Fruit fly (Drosophila melanogaster) whole organism, embryonic: ENCODE results near the gene CG33483.

Experiments
- CG1024 ChIP-seq: fragments of 200-800 bp; sonication (Bioruptor generic); IDR thresholded peaks from 2 replicates; pipeline ENCODE4 v1.3.6; 2022; ENCODE audit warnings: missing biosample characterization, missing genetic modification characterization
- CG10979 ChIP-seq: fragments of 200-800 bp; sonication (Bioruptor generic); optimal IDR thresholded peaks from 2 replicates; lab custom pipeline; 2018; ENCODE audit warnings: missing biosample characterization, mild to moderate bottlenecking, missing genetic modification characterization, moderate library complexity
- CG12769 ChIP-seq: fragments of 200-800 bp; sonication (Bioruptor generic); optimal IDR thresholded peaks from 2 replicates; lab custom pipeline; 2019; ENCODE audit warnings: missing biosample characterization, mild to moderate bottlenecking, missing genetic modification characterization, moderate library complexity
- CG12942 ChIP-seq: fragments of 200-800 bp; sonication (Bioruptor generic); optimal IDR thresholded peaks from 3 replicates; lab custom pipeline; 2016; ENCODE audit warnings: missing biosample characterization, missing genetic modification characterization
- CG13624 ChIP-seq: fragments of 200-800 bp; sonication (Bioruptor generic); optimal IDR thresholded peaks from 2 replicates; lab custom pipeline; 2016; ENCODE audit warnings: missing biosample characterization, missing genetic modification characterization
- CG14014 ChIP-seq: fragments of 200-800 bp; sonication (Bioruptor generic); IDR thresholded peaks from 2 replicates; pipeline ENCODE4 v1.3.6; 2022; ENCODE audit warnings: missing biosample characterization, missing genetic modification characterization
- CG17361 ChIP-seq: fragments of 200-800 bp; sonication (Bioruptor generic); IDR thresholded peaks from 3 replicates; pipeline ENCODE4 v1.3.6; 2022; ENCODE audit warnings: missing biosample characterization, missing genetic modification characterization
- CG2116 ChIP-seq: fragments of 200-800 bp; sonication (Bioruptor generic); optimal IDR thresholded peaks from 3 replicates; lab custom pipeline; 2018; ENCODE audit warnings: missing biosample characterization, mild to moderate bottlenecking, missing genetic modification characterization
- CG4730 ChIP-seq: fragments of 200-800 bp; sonication (Bioruptor generic); IDR thresholded peaks from 2 replicates; pipeline ENCODE4 v1.3.6; 2022; ENCODE audit warnings: missing biosample characterization, missing genetic modification characterization
- CG6254 ChIP-seq: fragments of 200-800 bp; sonication (Bioruptor generic); optimal IDR thresholded peaks from 3 replicates; lab custom pipeline; 2017; ENCODE audit warnings: mild to moderate bottlenecking, missing biosample characterization, missing genetic modification reagents, missing genetic modification characterization
- CG6791 ChIP-seq: fragments of 200-800 bp; sonication (Bioruptor generic); IDR thresholded peaks from 3 replicates; pipeline ENCODE4 v1.3.6; 2022; ENCODE audit warnings: missing biosample characterization, missing genetic modification characterization; ENCODE audit not compliant: partially characterized antibody
- CG8290 ChIP-seq, 3 experiments: fragments of 200-800 bp; sonication (Bioruptor generic); optimal IDR thresholded peaks; 2 replicates each; lab custom pipeline; 2016 to 2019; ENCODE audit warnings: missing biosample characterization in 3 of 3, missing genetic modification characterization in 3 of 3, mild to moderate bottlenecking in 2 of 3, moderate library complexity in 1 of 3
- CG9609 ChIP-seq: fragments of 200-800 bp; sonication (Bioruptor generic); optimal IDR thresholded peaks from 3 replicates; lab custom pipeline; 2016; ENCODE audit warnings: missing biosample characterization, missing genetic modification characterization
- CHES-1-like ChIP-seq: fragments of 200-800 bp; sonication (Bioruptor generic); optimal IDR thresholded peaks from 2 replicates; lab custom pipeline; 2016; ENCODE audit warnings: missing biosample characterization, missing genetic modification characterization
- Camta ChIP-seq: fragments of 200-800 bp; sonication (Bioruptor generic); optimal IDR thresholded peaks from 2 replicates; lab custom pipeline; 2016; ENCODE audit warnings: missing biosample characterization, missing genetic modification characterization
- CrebB ChIP-seq: fragments of 200-800 bp; sonication (Bioruptor generic); optimal IDR thresholded peaks from 3 replicates; lab custom pipeline; 2018; ENCODE audit warnings: missing biosample characterization, mild to moderate bottlenecking, missing genetic modification characterization
- D19B ChIP-seq: fragments of 200-800 bp; sonication (Bioruptor generic); optimal IDR thresholded peaks from 2 replicates; lab custom pipeline; 2017; ENCODE audit warnings: missing biosample characterization, mild to moderate bottlenecking, missing genetic modification characterization
- Dek ChIP-seq: fragments of 200-800 bp; sonication (Bioruptor generic); optimal IDR thresholded peaks from 3 replicates; lab custom pipeline; 2019; ENCODE audit warnings: missing biosample characterization, mild to moderate bottlenecking, missing genetic modification characterization, moderate library complexity
- Dref ChIP-seq: fragments of 200-800 bp; sonication (Bioruptor generic); IDR thresholded peaks from 2 replicates; pipeline ENCODE4 v1.3.6; 2022; ENCODE audit warnings: missing biosample characterization, missing genetic modification characterization
- Fer2 ChIP-seq: fragments of 200-800 bp; sonication (Bioruptor generic); optimal IDR thresholded peaks from 2 replicates; lab custom pipeline; 2018; ENCODE audit warnings: missing biosample characterization, mild to moderate bottlenecking, missing genetic modification characterization, moderate library complexity
- Hey ChIP-seq: fragments of 200-800 bp; sonication (Bioruptor generic); optimal IDR thresholded peaks from 3 replicates; lab custom pipeline; 2018; ENCODE audit warnings: missing biosample characterization, mild to moderate bottlenecking, missing genetic modification characterization
- Lim3 ChIP-seq: fragments of 200-800 bp; sonication (Bioruptor generic); IDR thresholded peaks from 2 replicates; pipeline ENCODE4 v1.3.6; 2022; ENCODE audit warnings: missing biosample characterization, missing genetic modification characterization
- MTF-1 ChIP-seq: fragments of 200-800 bp; sonication (Bioruptor generic); optimal IDR thresholded peaks from 2 replicates; lab custom pipeline; 2018; ENCODE audit warnings: missing biosample characterization, mild to moderate bottlenecking, missing genetic modification characterization, borderline replicate concordance
- NK7.1 ChIP-seq: fragments of 200-800 bp; sonication (Bioruptor generic); optimal IDR thresholded peaks from 3 replicates; lab custom pipeline; 2016; ENCODE audit warnings: missing biosample characterization, missing genetic modification characterization
- Ssrp ChIP-seq: fragments of 200-800 bp; sonication (Bioruptor generic); optimal IDR thresholded peaks from 2 replicates; lab custom pipeline; 2018; ENCODE audit warnings: missing biosample characterization, mild to moderate bottlenecking, missing genetic modification characterization, moderate library complexity
- amos ChIP-seq: fragments of 200-800 bp; sonication (Bioruptor generic); IDR thresholded peaks from 2 replicates; pipeline ENCODE4 v1.3.6; 2022; ENCODE audit warnings: missing biosample characterization, missing genetic modification characterization; ENCODE audit not compliant: partially characterized antibody
- ara ChIP-seq: fragments of 200-800 bp; sonication (Bioruptor generic); IDR thresholded peaks from 2 replicates; pipeline ENCODE4 v1.3.6; 2022; ENCODE audit warnings: missing biosample characterization, missing genetic modification characterization
- az2 ChIP-seq: fragments of 200-800 bp; sonication (Bioruptor generic); optimal IDR thresholded peaks from 3 replicates; lab custom pipeline; 2016; ENCODE audit warnings: missing biosample characterization, missing genetic modification characterization
- cad ChIP-seq: fragments of >200 bp; optimal IDR thresholded peaks from 2 replicates; lab custom pipeline; 2017; ENCODE audit warnings: missing biosample characterization, missing genetic modification characterization
- chn ChIP-seq: fragments of 200-800 bp; sonication (Bioruptor generic); optimal IDR thresholded peaks from 2 replicates; lab custom pipeline; 2016; ENCODE audit warnings: missing biosample characterization, missing genetic modification characterization
- dan ChIP-seq: fragments of 200-800 bp; sonication (Bioruptor generic); IDR thresholded peaks from 2 replicates; pipeline ENCODE4 v1.3.6; 2022; ENCODE audit warnings: missing biosample characterization, missing genetic modification characterization
- dimm ChIP-seq: fragments of 200-800 bp; sonication (Bioruptor generic); IDR thresholded peaks from 2 replicates; pipeline ENCODE4 v1.3.6; 2022; ENCODE audit warnings: missing biosample characterization, missing genetic modification characterization
- dm ChIP-seq: fragments of 200-800 bp; sonication (Bioruptor generic); optimal IDR thresholded peaks from 3 replicates; lab custom pipeline; 2016; ENCODE audit warnings: missing biosample characterization, missing genetic modification characterization
- dmrt99B ChIP-seq: fragments of 200-800 bp; sonication (Bioruptor generic); optimal IDR thresholded peaks from 2 replicates; lab custom pipeline; 2018; ENCODE audit warnings: missing biosample characterization, mild to moderate bottlenecking, missing genetic modification characterization, moderate library complexity
- ftz-f1 ChIP-seq: fragments of 200-800 bp; sonication (Bioruptor generic); optimal IDR thresholded peaks from 2 replicates; lab custom pipeline; 2016; ENCODE audit warnings: missing biosample characterization, missing genetic modification characterization
- grn ChIP-seq: fragments of 200-800 bp; sonication (Bioruptor generic); optimal IDR thresholded peaks from 3 replicates; lab custom pipeline; 2017; ENCODE audit warnings: missing biosample characterization, missing genetic modification characterization
- kay ChIP-seq: fragments of 200-800 bp; sonication (Bioruptor generic); optimal IDR thresholded peaks from 2 replicates; lab custom pipeline; 2016; ENCODE audit warnings: missing biosample characterization, missing genetic modification characterization
- lmd ChIP-seq: fragments of 200-800 bp; sonication (Bioruptor generic); IDR thresholded peaks from 2 replicates; pipeline ENCODE4 v1.3.6; 2022; ENCODE audit warnings: missing biosample characterization, missing genetic modification characterization
- luna ChIP-seq: fragments of 200-800 bp; sonication (Bioruptor generic); optimal IDR thresholded peaks from 2 replicates; lab custom pipeline; 2016; ENCODE audit warnings: missing biosample characterization, missing genetic modification characterization
- maf-S ChIP-seq: fragments of 200-800 bp; sonication (Bioruptor generic); optimal IDR thresholded peaks from 2 replicates; lab custom pipeline; 2016; ENCODE audit warnings: missing biosample characterization, missing genetic modification characterization
- nmo ChIP-seq: fragments of 200-800 bp; sonication (Bioruptor generic); optimal IDR thresholded peaks from 2 replicates; lab custom pipeline; 2018; ENCODE audit warnings: missing biosample characterization, mild to moderate bottlenecking, missing genetic modification characterization, moderate library complexity
- org-1 ChIP-seq: fragments of 200-800 bp; sonication (Bioruptor generic); optimal IDR thresholded peaks from 2 replicates; lab custom pipeline; 2017; ENCODE audit warnings: missing biosample characterization, missing genetic modification characterization
- prd ChIP-seq, 3 experiments: fragments of >200 bp in 2 of 3; fragments of 200-800 bp in 1 of 3; sonication (Bioruptor generic) in 1 of 3; optimal IDR thresholded peaks in 2 of 3; IDR thresholded peaks in 1 of 3; 2 replicates in 2 of 3; 3 replicates in 1 of 3; pipeline versions ENCODE4 v1.3.6 to Lab custom; 2017 to 2022; ENCODE audit warnings: missing biosample characterization in 1 of 3, missing genetic modification characterization in 1 of 3
- sens ChIP-seq: fragments of 200-800 bp; sonication (Bioruptor generic); peaks from one replicate; lab custom pipeline; 2016; ENCODE audit warnings: missing biosample characterization, missing genetic modification characterization
- seq ChIP-seq: fragments of 200-800 bp; sonication (Bioruptor generic); IDR thresholded peaks from 2 replicates; pipeline ENCODE4 v1.3.6; 2022; ENCODE audit warnings: missing biosample characterization, missing genetic modification characterization
- sna ChIP-seq: fragments of 200-800 bp; sonication (Bioruptor generic); IDR thresholded peaks from 2 replicates; pipeline ENCODE4 v1.3.6; 2022; ENCODE audit warnings: missing biosample characterization, missing genetic modification characterization; ENCODE audit not compliant: partially characterized antibody
- so ChIP-seq: fragments of 200-800 bp; sonication (Bioruptor generic); IDR thresholded peaks from 3 replicates; pipeline ENCODE4 v1.3.6; 2022; ENCODE audit warnings: missing biosample characterization, missing genetic modification characterization
- tll ChIP-seq, 2 experiments: fragments of 200-800 bp in 1 of 2; fragments of >200 bp in 1 of 2; sonication (Bioruptor generic) in 1 of 2; optimal IDR thresholded peaks; 2 replicates each; lab custom pipeline; 2017 to 2019; ENCODE audit warnings: missing biosample characterization in 2 of 2, missing genetic modification characterization in 2 of 2, mild to moderate bottlenecking in 1 of 2, moderate library complexity in 1 of 2
- tna ChIP-seq: fragments of 200-800 bp; sonication (Bioruptor generic); IDR thresholded peaks from 2 replicates; pipeline ENCODE4 v1.3.6; 2022; ENCODE audit warnings: missing biosample characterization, missing genetic modification characterization; ENCODE audit not compliant: partially characterized antibody
- twi ChIP-seq: fragments of 200-800 bp; optimal IDR thresholded peaks from 2 replicates; lab custom pipeline; 2019; ENCODE audit warnings: missing biosample characterization, mild to moderate bottlenecking, missing genetic modification characterization, moderate library complexity
- yki ChIP-seq: fragments of >200 bp; optimal IDR thresholded peaks from 3 replicates; lab custom pipeline; 2018

CG33483 gene

DNA sequence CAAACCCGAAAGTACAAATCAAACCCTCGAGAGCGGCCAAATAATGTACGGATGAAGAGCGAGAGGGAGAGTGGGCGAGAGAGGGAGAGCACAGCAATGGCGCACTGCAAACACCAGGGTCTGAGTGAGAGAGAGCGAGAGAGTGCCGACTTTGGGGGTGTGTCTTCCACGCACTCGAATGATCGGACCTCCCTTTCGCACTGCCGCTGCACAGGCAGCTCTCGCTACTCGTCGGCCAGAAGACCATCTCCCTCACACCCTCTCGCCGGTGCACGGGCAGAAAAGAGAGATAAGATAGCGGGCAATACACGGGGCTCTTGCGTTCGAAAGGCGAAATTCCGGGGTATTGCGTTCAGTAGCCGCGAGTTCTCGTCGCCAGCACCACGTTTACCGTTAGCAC, 10.4 kb upstream of the CG33483 start, which contains the start of gene Ptx1 (continued):
- no peak for TF ChIP-seq CG8290 (GFP tag; optimal IDR thresholded peaks at IDR 0.05; lab: Kevin White, UChicago)
- TF ChIP-seq CG8290 (tag; optimal IDR thresholded peaks at IDR 0.05; lab: Kevin White, UChicago), result peak in 1 of 2 experiments; percentile 28
- TF ChIP-seq dimm (GFP tag; lab: Robert Waterston, UW), result no peak
- no peak for TF ChIP-seq prd (optimal IDR thresholded peaks at IDR 0.05; lab: Kevin White, UChicago)
- TF ChIP-seq prd (GFP tag; IDR thresholded peaks at IDR 0.05; lab: Robert Waterston, UW), result peak; percentile 36; the same call in 1 of the 3 replicates
- peak; percentile 46 for TF ChIP-seq chn (GFP tag; lab: Kevin White, UChicago)
- TF ChIP-seq CHES-1-like, result no peak
- no peak for TF ChIP-seq maf-S (GFP tag; lab: Kevin White, UChicago)
- TF ChIP-seq kay (GFP tag; lab: Kevin White, UChicago), result no peak
- no peak for TF ChIP-seq CG9609 (GFP tag; lab: Kevin White, UChicago)
- TF ChIP-seq CG6791, result peak; percentile 63; the same call in 2 of the 3 replicates
- no peak for TF ChIP-seq lmd (GFP tag; lab: Robert Waterston, UW)
- peak; percentile 58 for TF ChIP-seq twi
- no peak for TF ChIP-seq CG17361 (GFP tag; lab: Robert Waterston, UW)
- TF ChIP-seq Camta (GFP tag; lab: Kevin White, UChicago), result no peak
- no peak for TF ChIP-seq dan
- peak; percentile 94 for TF ChIP-seq seq
- TF ChIP-seq so, result no peak
- TF ChIP-seq org-1 (GFP tag; lab: Kevin White, UChicago), result no peak
- peak; percentile 22 for TF ChIP-seq cad
- TF ChIP-seq CrebB (tag; lab: Kevin White, UChicago), result no peak
- TF ChIP-seq luna (GFP tag; lab: Kevin White, UChicago), result no peak
- TF ChIP-seq tna (GFP tag; lab: Robert Waterston, UW), result peak; percentile 66
- peak; percentile 31 for TF ChIP-seq grn (GFP tag; lab: Kevin White, UChicago)
- peak; percentile 42 to 89 for TF ChIP-seq tll (GFP tag; optimal IDR thresholded peaks at IDR 0.05; lab: Kevin White, UChicago)
- TF ChIP-seq sna (GFP tag; lab: Robert Waterston, UW), result peak; percentile 80
- no peak for TF ChIP-seq CG1024 (GFP tag; lab: Robert Waterston, UW)
- TF ChIP-seq MTF-1 (GFP tag; lab: Kevin White, UChicago), result no peak
- TF ChIP-seq dm (GFP tag; lab: Kevin White, UChicago), result no peak
- TF ChIP-seq nmo (GFP tag; lab: Kevin White, UChicago), result peak; percentile 58
- peak; percentile 40; the same call in 1 of the 2 replicates for TF ChIP-seq amos
- TF ChIP-seq ftz-f1 (GFP tag; lab: Kevin White, UChicago), result peak; percentile 69
- TF ChIP-seq CG12942 (GFP tag; lab: Kevin White, UChicago), result no peak
- no peak for TF ChIP-seq D19B
- no peak for TF ChIP-seq Hey (tag; lab: Kevin White, UChicago)
- TF ChIP-seq CG14014 (GFP tag; lab: Robert Waterston, UW), result no peak
- TF ChIP-seq Fer2 (tag; lab: Kevin White, UChicago), result no peak
- no peak for TF ChIP-seq CG4730
- TF ChIP-seq dmrt99B (tag; lab: Kevin White, UChicago), result no peak
- TF ChIP-seq CG10979 (tag; lab: Kevin White, UChicago), result peak; percentile 19
- TF ChIP-seq CG12769 (tag; lab: Kevin White, UChicago), result no peak
- TF ChIP-seq az2 (GFP tag; lab: Kevin White, UChicago), result no peak
- TF ChIP-seq Lim3, result no peak
- 0 out of 2 replicates have a peak, but pooled peaks have one; percentile 43 for TF ChIP-seq ara (GFP tag; lab: Robert Waterston, UW)
- peak; percentile 2 for TF ChIP-seq CG6254 (GFP tag; lab: Kevin White, UChicago)
- TF ChIP-seq sens (GFP tag; lab: Kevin White, UChicago), result peak; percentile 63
- no peak for TF ChIP-seq CG2116 (GFP tag; lab: Kevin White, UChicago)
- no peak for TF ChIP-seq NK7.1 (GFP tag; lab: Kevin White, UChicago)
- TF ChIP-seq CG13624 (GFP tag; lab: Kevin White, UChicago), result peak; percentile 3
- no peak for TF ChIP-seq Ssrp (tag; lab: Kevin White, UChicago)
- TF ChIP-seq yki, result peak; percentile 74
- no peak for TF ChIP-seq Dref (GFP tag; lab: Robert Waterston, UW)
- no peak for TF ChIP-seq Dek
